Worm (Caenorhabditis elegans): ENCODE data around the gene C17F4.11.
A peak's percentile ranks its signal among the peaks of the same experiment; 100 is the strongest.
"Not testable (repeated sequence)": the region's sequence is repeated elsewhere in the genome, so short reads cannot be mapped to it uniquely, and the experiment has no call there.

The C17F4.11 gene

ce11 chrII:3237038-3237521 lies at the start of gene C17F4.11, which contains the start of gene srz-67:
C17F4.11 (plus strand) TSS chrII:3237471.
srz-67 (minus strand) TSS chrII:3237138.
- TF ChIP-seq ceh-14 (tag; optimal IDR thresholded peaks at IDR 0.05) (no peak), sdc-2 (tag; optimal IDR thresholded peaks at IDR 0.05) (no peak), ets-4 (tag; optimal IDR thresholded peaks at IDR 0.05) (no peak), dve-1 (tag; optimal IDR thresholded peaks at IDR 0.05) (no peak), fkh-10 (GFP tag; optimal IDR thresholded peaks at IDR 0.05) (no peak), F13H6.1 (tag; optimal IDR thresholded peaks at IDR 0.05) (no peak), fkh-6 (tag; optimal IDR thresholded peaks at IDR 0.05) (no peak), pha-4 (tag; optimal IDR thresholded peaks at IDR 0.05) (no peak), hlh-13 (GFP tag; optimal IDR thresholded peaks at IDR 0.05) (no peak), elt-2 (tag; optimal IDR thresholded peaks at IDR 0.05) (no peak), hlh-15 (tag; optimal IDR thresholded peaks at IDR 0.05) (no peak), elt-4 (tag; optimal IDR thresholded peaks at IDR 0.05) (no peak), odd-2 (tag; optimal IDR thresholded peaks at IDR 0.05) (no peak), syd-9 (tag; optimal IDR thresholded peaks at IDR 0.05) (no peak), ama-1 (optimal IDR thresholded peaks at IDR 0.05) (no peak)

ce11 chrII:3189038-3189437 lies 48.2 kb upstream of the C17F4.11 start, which contains the start of gene Y27F2A.11:
Y27F2A.11 (plus strand) TSS chrII:3189338.
- TF ChIP-seq nhr-11 (tag; optimal IDR thresholded peaks at IDR 0.05); sox-2 (GFP tag; IDR thresholded peaks at IDR 0.05); unc-42 (tag; optimal IDR thresholded peaks at IDR 0.05): not testable (repeated sequence)

ce11 chrII:3191544-3191943 lies 45.7 kb upstream of the C17F4.11 start, which contains the start of gene Y27F2A.9:
Y27F2A.9 (minus strand) TSS chrII:3191644.
- not testable (repeated sequence) for TF ChIP-seq Y22D7AL.16, pat-9, sdc-2 (tag; optimal IDR thresholded peaks at IDR 0.05)

- peak; percentile 13 for TF ChIP-seq mec-3 (tag; optimal IDR thresholded peaks at IDR 0.05; ENCODE audit: borderline replicate concordance)
- no peak for TF ChIP-seq nhr-232 (tag; optimal IDR thresholded peaks at IDR 0.05)
Observed at ce11 chrII:3195739-3196138, 41.5 kb upstream of the C17F4.11 start.

ce11 chrII:3196966-3197365 lies 40.3 kb upstream of the C17F4.11 start, which contains the start of gene gcy-15:
gcy-15 (minus strand) TSS chrII:3197066.
- TF ChIP-seq pqm-1 (tag; optimal IDR thresholded peaks at IDR 0.05), result no peak

ce11 chrII:3198998-3199397 lies 38.3 kb upstream of the C17F4.11 start, which contains the start of gene sri-51:
sri-51 (minus strand) TSS chrII:3199098.
- no peak for TF ChIP-seq ceh-45 (GFP tag; IDR thresholded peaks at IDR 0.05)
- no peak for TF ChIP-seq ceh-19 (GFP tag; optimal IDR thresholded peaks at IDR 0.05)
- TF ChIP-seq ceh-34 (tag; optimal IDR thresholded peaks at IDR 0.05), result no peak
- TF ChIP-seq ama-1 (optimal IDR thresholded peaks at IDR 0.05), result no peak
- no peak for TF ChIP-seq ets-4 (tag; optimal IDR thresholded peaks at IDR 0.05)
- TF ChIP-seq hlh-13 (GFP tag; optimal IDR thresholded peaks at IDR 0.05), result no peak
- no peak for TF ChIP-seq K02D7.2 (tag; optimal IDR thresholded peaks at IDR 0.05)
- TF ChIP-seq ref-2 (tag; optimal IDR thresholded peaks at IDR 0.05), result no peak
- no peak for TF ChIP-seq sox-2 (GFP tag; IDR thresholded peaks at IDR 0.05)
- TF ChIP-seq ceh-18 (tag; optimal IDR thresholded peaks at IDR 0.05), result no peak
- TF ChIP-seq rnt-1 (tag; optimal IDR thresholded peaks at IDR 0.05), result no peak
- TF ChIP-seq gmeb-2 (tag; optimal IDR thresholded peaks at IDR 0.05), result no peak
- TF ChIP-seq unc-55 (GFP tag; optimal IDR thresholded peaks at IDR 0.05), result no peak
- TF ChIP-seq lim-6 (tag; optimal IDR thresholded peaks at IDR 0.05), result no peak
- no peak for TF ChIP-seq unc-3 (GFP tag; conservative IDR thresholded peaks at IDR 0.05)
- TF ChIP-seq unc-3 (tag; optimal IDR thresholded peaks at IDR 0.05), result no peak
- TF ChIP-seq pha-4 (tag; optimal IDR thresholded peaks at IDR 0.05), result no peak

All from whole organism, late embryonic.